Fruit fly (Drosophila melanogaster): Measurements from ENCODE around the gene CG7878.

The CG7878 gene

dm6 chr3R:8140628-8141372 is 18.3 kb downstream of the CG7878 start:
- TF ChIP-seq CG14655 (GFP tag; optimal IDR thresholded peaks at IDR 0.05) (no peak), Ets98B (GFP tag; IDR thresholded peaks at IDR 0.05) (no peak), CG8159 (tag; optimal IDR thresholded peaks at IDR 0.05) (no peak), CG32121 (GFP tag; IDR thresholded peaks at IDR 0.05) (no peak), CG4496 (GFP tag; IDR thresholded peaks at IDR 0.05) (no peak), rn (GFP tag; IDR thresholded peaks at IDR 0.05) (no peak), CG13204 (GFP tag; optimal IDR thresholded peaks at IDR 0.05) (no peak), Pif1B (GFP tag; optimal IDR thresholded peaks at IDR 0.05) (no peak)

DNA sequence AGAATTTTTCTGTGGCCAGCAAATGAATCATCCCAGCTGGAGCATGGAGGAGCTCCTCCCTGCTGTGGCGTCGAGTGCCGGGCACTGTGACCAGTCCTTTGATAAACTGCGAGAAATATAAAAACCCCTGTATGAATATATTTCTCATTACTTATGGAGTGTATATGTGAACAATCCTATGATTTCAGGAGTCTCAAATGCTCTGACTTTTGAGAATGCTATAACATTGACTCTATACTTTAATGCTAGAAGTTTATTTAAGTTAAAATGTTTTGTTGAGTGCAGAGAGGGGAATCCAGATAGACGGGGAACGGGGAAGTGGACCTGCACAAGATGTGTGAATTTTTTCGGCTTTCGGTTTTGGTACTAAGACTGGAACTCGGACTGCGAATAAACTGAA is 19.6 kb downstream of the CG7878 start:
- no peak for TF ChIP-seq CG32121 (GFP tag; IDR thresholded peaks at IDR 0.05)
- TF ChIP-seq CG17806 (tag; optimal IDR thresholded peaks at IDR 0.05) = peak; percentile 46
- TF ChIP-seq gl (tag; optimal IDR thresholded peaks at IDR 0.05) = no peak
- TF ChIP-seq Ets98B (GFP tag; IDR thresholded peaks at IDR 0.05) = no peak
- TF ChIP-seq CG14655 (GFP tag; optimal IDR thresholded peaks at IDR 0.05) = peak; percentile 53
- no peak for TF ChIP-seq CG13204 (GFP tag; optimal IDR thresholded peaks at IDR 0.05)
- TF ChIP-seq CG15710 (tag; optimal IDR thresholded peaks at IDR 0.05) = peak; percentile 3
- 0 out of 3 replicates have a peak, but pooled peaks have one; percentile 32 for TF ChIP-seq CG4496 (GFP tag; IDR thresholded peaks at IDR 0.05)
- TF ChIP-seq CG9948 (tag; optimal IDR thresholded peaks at IDR 0.05) = peak; percentile 47
- TF ChIP-seq CG34367 (tag; optimal IDR thresholded peaks at IDR 0.05) = peak; percentile 3
- TF ChIP-seq CG8159 (tag; optimal IDR thresholded peaks at IDR 0.05) = no peak
- no peak for TF ChIP-seq EcR (GFP tag; optimal IDR thresholded peaks at IDR 0.05)
- no peak for TF ChIP-seq D1 (tag; optimal IDR thresholded peaks at IDR 0.05)
- TF ChIP-seq Snoo (tag; optimal IDR thresholded peaks at IDR 0.05) = peak; percentile 36
- peak; percentile 46 for TF ChIP-seq CG8301 (tag; optimal IDR thresholded peaks at IDR 0.05)
- TF ChIP-seq CG12605 (GFP tag; IDR thresholded peaks at IDR 0.05) = 0 out of 2 replicates have a peak, but pooled peaks have one; percentile 27
- TF ChIP-seq Pif1A (GFP tag; optimal IDR thresholded peaks at IDR 0.05) = no peak
- TF ChIP-seq fd96Ca (GFP tag; IDR thresholded peaks at IDR 0.05) = no peak

dm6 chr3R:8145764-8146163 is 23.2 kb downstream of the CG7878 start:
- TF ChIP-seq CG14655 (GFP tag; optimal IDR thresholded peaks at IDR 0.05) (no peak), CG10348 (GFP tag; IDR thresholded peaks at IDR 0.05) (no peak), Pif1B (GFP tag; optimal IDR thresholded peaks at IDR 0.05) (no peak), CG8301 (tag; optimal IDR thresholded peaks at IDR 0.05) (no peak), CG9948 (tag; optimal IDR thresholded peaks at IDR 0.05) (no peak), gl (tag; optimal IDR thresholded peaks at IDR 0.05) (no peak)

DNA sequence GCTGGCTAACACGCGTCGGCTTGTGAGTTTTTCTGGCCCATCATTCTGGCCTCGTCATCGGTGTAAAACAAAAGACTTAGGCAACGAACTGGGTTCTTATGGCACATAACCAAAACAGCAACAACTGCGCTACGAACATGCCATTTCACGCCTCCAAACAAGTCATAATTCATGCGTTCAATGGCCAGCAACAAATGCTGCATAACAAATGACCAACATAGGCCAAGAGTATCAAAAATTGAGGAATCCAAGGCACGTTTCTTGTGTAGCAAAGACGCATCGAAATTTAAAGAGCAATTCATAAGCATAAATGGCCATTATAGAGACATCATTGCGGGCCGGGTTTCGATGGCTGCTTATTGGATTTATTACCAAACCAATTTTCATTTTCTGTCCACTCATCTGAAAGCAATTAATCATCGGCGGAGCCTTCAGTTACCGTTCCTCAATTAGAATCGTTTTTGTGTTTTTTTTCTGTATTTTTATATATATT is 24.4 kb downstream of the CG7878 start:
- TF ChIP-seq CG8159 (tag; optimal IDR thresholded peaks at IDR 0.05) = no peak
- no peak for TF ChIP-seq CG9948 (tag; optimal IDR thresholded peaks at IDR 0.05)
- no peak for TF ChIP-seq Snoo (tag; optimal IDR thresholded peaks at IDR 0.05)
- no peak for TF ChIP-seq Pif1A (GFP tag; optimal IDR thresholded peaks at IDR 0.05)
- TF ChIP-seq rn (GFP tag; IDR thresholded peaks at IDR 0.05) = no peak
- TF ChIP-seq Pif1B (GFP tag; optimal IDR thresholded peaks at IDR 0.05) = no peak
- TF ChIP-seq CG12605 (GFP tag; IDR thresholded peaks at IDR 0.05) = no peak
- no peak for TF ChIP-seq CG13204 (GFP tag; optimal IDR thresholded peaks at IDR 0.05)
- TF ChIP-seq CG15710 (tag; optimal IDR thresholded peaks at IDR 0.05) = no peak

dm6 chr3R:8149003-8149402 is 26.5 kb downstream of the CG7878 start:
- TF ChIP-seq CG4496 (GFP tag; IDR thresholded peaks at IDR 0.05) (no peak), CG13204 (GFP tag; optimal IDR thresholded peaks at IDR 0.05) (peak; percentile 82)

- TF ChIP-seq Ets98B (GFP tag; IDR thresholded peaks at IDR 0.05) = no peak
- no peak for TF ChIP-seq CG34367 (tag; optimal IDR thresholded peaks at IDR 0.05)
- TF ChIP-seq CG32121 (GFP tag; IDR thresholded peaks at IDR 0.05) = no peak
- no peak for TF ChIP-seq fd96Ca (GFP tag; IDR thresholded peaks at IDR 0.05)
- TF ChIP-seq CG17806 (tag; optimal IDR thresholded peaks at IDR 0.05) = no peak
- no peak for TF ChIP-seq CG12605 (GFP tag; IDR thresholded peaks at IDR 0.05)
- no peak for TF ChIP-seq CG4496 (GFP tag; IDR thresholded peaks at IDR 0.05)
- no peak for TF ChIP-seq CG15710 (tag; optimal IDR thresholded peaks at IDR 0.05)
- no peak for TF ChIP-seq CG14655 (GFP tag; optimal IDR thresholded peaks at IDR 0.05)
- TF ChIP-seq CG13204 (GFP tag; optimal IDR thresholded peaks at IDR 0.05) = no peak
- no peak for TF ChIP-seq gl (tag; optimal IDR thresholded peaks at IDR 0.05)
- no peak for TF ChIP-seq CG8159 (tag; optimal IDR thresholded peaks at IDR 0.05)
- no peak for TF ChIP-seq CG8301 (tag; optimal IDR thresholded peaks at IDR 0.05)
- TF ChIP-seq EcR (GFP tag; optimal IDR thresholded peaks at IDR 0.05) = no peak
- TF ChIP-seq Snoo (tag; optimal IDR thresholded peaks at IDR 0.05) = no peak
- TF ChIP-seq Pif1B (GFP tag; optimal IDR thresholded peaks at IDR 0.05) = no peak
- no peak for TF ChIP-seq CG10348 (GFP tag; IDR thresholded peaks at IDR 0.05)
- TF ChIP-seq Pif1A (GFP tag; optimal IDR thresholded peaks at IDR 0.05) = no peak
These were observed 27.5 kb downstream of the CG7878 start for dm6 chr3R:8149995-8150394.

DNA sequence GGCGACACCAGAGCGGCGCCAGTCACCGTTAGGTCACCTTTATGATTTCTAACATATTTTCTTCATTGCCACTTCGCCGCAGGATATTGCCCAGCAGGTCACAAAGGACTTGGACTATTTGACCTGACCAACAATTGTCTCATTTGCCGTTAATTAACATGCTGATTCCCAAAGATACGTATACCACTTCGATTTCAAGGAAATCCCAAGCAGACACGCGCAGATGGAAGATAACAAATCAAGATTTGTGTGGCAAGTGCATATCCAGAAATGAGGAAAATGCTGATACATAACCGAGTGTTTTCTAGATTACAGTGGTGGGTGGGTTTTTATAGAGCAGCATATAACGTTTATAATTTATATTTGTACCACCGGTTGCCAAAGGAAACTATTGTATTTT is 28.6 kb downstream of the CG7878 start:
- no peak for TF ChIP-seq Ets98B (GFP tag; IDR thresholded peaks at IDR 0.05)
- no peak for TF ChIP-seq CG34367 (tag; optimal IDR thresholded peaks at IDR 0.05)
- TF ChIP-seq Pif1B (GFP tag; optimal IDR thresholded peaks at IDR 0.05) = no peak
- TF ChIP-seq CG15710 (tag; optimal IDR thresholded peaks at IDR 0.05) = no peak
- TF ChIP-seq CG14655 (GFP tag; optimal IDR thresholded peaks at IDR 0.05) = no peak
- no peak for TF ChIP-seq fd96Ca (GFP tag; IDR thresholded peaks at IDR 0.05)
